Worm (Caenorhabditis elegans): ENCODE data around the gene pdhk-2.

pdhk-2 gene

DNA sequence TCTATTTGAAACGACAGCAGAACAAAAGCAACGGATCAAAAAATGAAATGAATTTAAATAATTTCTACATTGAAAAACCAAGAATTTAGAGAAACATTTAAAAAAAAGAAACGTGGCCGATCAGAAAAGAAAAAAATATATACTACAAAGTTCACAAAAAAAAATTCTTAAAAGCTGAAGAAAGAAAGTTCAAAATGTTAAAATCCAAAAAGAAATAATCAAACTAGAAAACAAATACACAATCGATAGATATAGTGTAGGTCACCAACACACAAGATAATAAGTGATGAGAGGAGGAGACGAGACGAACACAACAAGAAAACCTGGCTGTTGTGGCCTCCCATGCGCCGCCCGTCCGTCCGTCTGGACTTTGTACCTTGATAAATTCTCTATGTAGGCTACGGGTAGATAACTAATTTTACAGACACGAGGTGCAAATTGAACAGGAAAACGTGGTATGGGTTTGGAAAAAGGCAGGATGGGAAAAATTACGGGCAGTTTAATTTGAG lies 52.7 kb downstream of the pdhk-2 start, which contains the start of gene hadb-1:
Gene hadb-1, minus strand, starts transcription at position 51 of the 509 bp plus-strand sequence.
- TF ChIP-seq ets-7 (tag; optimal IDR thresholded peaks at IDR 0.05), result no peak
- no peak for TF ChIP-seq hmbx-1 (tag; optimal IDR thresholded peaks at IDR 0.05)
- no peak for TF ChIP-seq B0310.2 (tag; optimal IDR thresholded peaks at IDR 0.05)
- no peak for TF ChIP-seq tra-4 (tag; optimal IDR thresholded peaks at IDR 0.05)
- TF ChIP-seq scrt-1 (GFP tag; IDR thresholded peaks at IDR 0.05), result no peak
- TF ChIP-seq F13C5.2 (tag; optimal IDR thresholded peaks at IDR 0.05), result no peak
- no peak for TF ChIP-seq aly-1 (tag; optimal IDR thresholded peaks at IDR 0.05)
- TF ChIP-seq hmg-4 (GFP tag; optimal IDR thresholded peaks at IDR 0.05), result no peak
- no peak for TF ChIP-seq ceh-13 (GFP tag; optimal IDR thresholded peaks at IDR 0.05)
- no peak for TF ChIP-seq tbx-11 (GFP tag; IDR thresholded peaks at IDR 0.05)
- no peak for TF ChIP-seq sea-1 (GFP tag; conservative IDR thresholded peaks at IDR 0.05)
- no peak for TF ChIP-seq ceh-36 (tag; optimal IDR thresholded peaks at IDR 0.05)
- TF ChIP-seq ama-1 (optimal IDR thresholded peaks at IDR 0.05), result no peak
- TF ChIP-seq hnd-1 (tag; optimal IDR thresholded peaks at IDR 0.05), result no peak

Data from whole organism, early embryonic.